Fruit fly (Drosophila melanogaster) whole organism, prepupa: Measurements from ENCODE around the gene smo.

Experiments
- Eip93F ChIP-seq: fragments of 200-800 bp; sonication (Bioruptor generic); optimal IDR thresholded peaks from 2 replicates; lab custom pipeline; 2016; ENCODE audit warnings: missing biosample characterization, mild to moderate bottlenecking, missing genetic modification characterization
- Hr39 ChIP-seq: fragments of 200-800 bp; sonication (Bioruptor generic); optimal IDR thresholded peaks from 2 replicates; lab custom pipeline; 2016; ENCODE audit warnings: missing biosample characterization, missing genetic modification characterization
- Sox102F ChIP-seq: fragments of 200-800 bp; sonication (Bioruptor generic); optimal IDR thresholded peaks from 2 replicates; lab custom pipeline; 2016; ENCODE audit warnings: missing biosample characterization, mild to moderate bottlenecking, missing genetic modification characterization
- esn ChIP-seq: fragments of 200-800 bp; sonication (Bioruptor generic); optimal IDR thresholded peaks from 2 replicates; lab custom pipeline; 2016; ENCODE audit warnings: missing biosample characterization, mild to moderate bottlenecking, missing genetic modification characterization, moderate library complexity
- fd59A ChIP-seq: fragments of 200-800 bp; sonication (Bioruptor generic); optimal IDR thresholded peaks from 2 replicates; lab custom pipeline; 2017; ENCODE audit warnings: missing biosample characterization, mild to moderate bottlenecking, missing genetic modification characterization, missing genetic modification reagents
- lz ChIP-seq: fragments of 200-800 bp; sonication (Bioruptor generic); optimal IDR thresholded peaks from 3 replicates; lab custom pipeline; 2016; ENCODE audit warnings: missing biosample characterization, missing genetic modification characterization

- no peak for TF ChIP-seq Hr39 (GFP tag; lab: Kevin White, UChicago)
- TF ChIP-seq Eip93F (GFP tag; lab: Kevin White, UChicago) = no peak
- no peak for TF ChIP-seq Sox102F (GFP tag; lab: Kevin White, UChicago)
- TF ChIP-seq esn = no peak
- no peak for TF ChIP-seq fd59A (GFP tag; lab: Kevin White, UChicago)
- no peak for TF ChIP-seq lz (GFP tag; lab: Kevin White, UChicago)
These were observed 32.5 kb downstream of the smo start for dm6 chr2L:309812-310431.
